Worm (Caenorhabditis elegans) whole organism, L4 larva: ENCODE data around the gene Y37D8A.19.

ENCODE experiments used
- jun-1 ChIP-seq: fragments of 150-350 bp; optimal IDR thresholded peaks from 2 replicates; lab custom pipeline; 2014; ENCODE audit warnings: missing biosample characterization, missing genetic modification reagents, missing genetic modification characterization
- unc-39 ChIP-seq: sonication (generic microtip); optimal IDR thresholded peaks from 2 replicates; lab custom pipeline; 2017; ENCODE audit warnings: missing biosample characterization, missing genetic modification characterization
- ztf-11 ChIP-seq: fragments of 150-350 bp; optimal IDR thresholded peaks from 2 replicates; lab custom pipeline; 2014; ENCODE audit warnings: missing biosample characterization, missing genetic modification characterization

DNA sequence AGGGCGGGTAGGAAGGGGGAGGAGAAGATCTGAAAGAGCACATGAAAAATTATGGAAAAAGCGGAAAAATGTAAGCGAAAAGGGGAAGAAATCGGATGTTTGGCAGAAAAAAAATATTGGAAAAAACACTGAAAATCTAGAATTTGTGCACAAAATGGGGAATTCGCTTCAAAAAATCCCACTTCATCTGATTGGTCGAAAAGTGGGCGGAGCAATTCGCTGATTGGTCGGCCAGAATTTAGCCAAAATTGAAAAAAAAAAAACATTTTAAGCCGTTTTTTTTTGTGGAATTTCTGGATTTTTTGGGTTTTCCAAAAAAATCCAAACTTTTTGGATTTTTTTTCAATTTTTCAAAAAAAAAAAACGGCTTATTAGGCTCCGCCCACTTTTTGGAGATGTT, 8.9 kb upstream of the Y37D8A.19 start:
- no peak for TF ChIP-seq jun-1 (tag; lab: Kevin White, UChicago)
- TF ChIP-seq ztf-11, result no peak
- TF ChIP-seq unc-39 (tag; lab: Kevin White, UChicago), result no peak
